Worm (Caenorhabditis elegans): ENCODE measurements around the gene C46H3.2.

DNA sequence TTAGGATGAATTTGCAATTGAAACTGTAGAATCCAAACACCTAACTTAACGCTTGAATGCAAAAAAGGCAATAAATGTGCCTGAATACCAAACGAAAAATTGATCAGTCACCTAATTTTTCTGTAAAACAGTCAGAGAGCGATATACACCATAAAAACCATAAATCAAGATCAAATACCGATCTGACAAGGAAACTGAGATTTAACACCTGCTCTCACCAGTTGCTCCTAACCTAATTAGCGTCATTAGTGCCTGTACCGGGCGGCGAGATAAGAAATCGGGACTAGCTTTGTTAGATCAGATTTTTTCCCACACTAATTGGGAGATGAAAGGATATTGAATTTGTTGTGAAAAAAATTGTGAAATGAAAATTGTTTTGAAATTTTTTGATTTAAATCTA lies 7.5 kb downstream of the C46H3.2 start:
- TF ChIP-seq fkh-10 (GFP tag; optimal IDR thresholded peaks at IDR 0.05) = no peak
- no peak for TF ChIP-seq ztf-4 (tag; optimal IDR thresholded peaks at IDR 0.05)
- no peak for TF ChIP-seq nfya-1 (tag; optimal IDR thresholded peaks at IDR 0.05; ENCODE audit: insufficient read depth)
- TF ChIP-seq fkh-2 (tag; optimal IDR thresholded peaks at IDR 0.05) = no peak
- no peak for TF ChIP-seq skn-1 (tag; optimal IDR thresholded peaks at IDR 0.05)

Measured in whole organism, L3 larva.